Worm (Caenorhabditis elegans) whole organism, L2 larva: ENCODE data around the gene ZK228.4.

Source experiments
- Y55F3AM.14 ChIP-seq: fragments of 200-800 bp; sonication (Bioruptor generic); optimal IDR thresholded peaks from 2 replicates; lab custom pipeline; 2018; ENCODE audit warnings: mild to moderate bottlenecking, missing genetic modification characterization, missing compliant biosample characterization
- ZK546.5 ChIP-seq: sonication (generic microtip); optimal IDR thresholded peaks from 2 replicates; lab custom pipeline; 2017; ENCODE audit warnings: missing biosample characterization, missing genetic modification characterization
- elt-3 ChIP-seq: sonication (generic microtip); optimal IDR thresholded peaks from 2 replicates; lab custom pipeline; 2017; ENCODE audit warnings: missing biosample characterization, missing genetic modification characterization
- lin-39 ChIP-seq: fragments of 150-350 bp; optimal IDR thresholded peaks from 2 replicates; lab custom pipeline; 2014; ENCODE audit warnings: missing biosample characterization, missing genetic modification reagents, missing genetic modification characterization
- lsy-2 ChIP-seq, 2 experiments: fragments of 150-350 bp in 1 of 2; sonication (generic microtip) in 1 of 2; optimal IDR thresholded peaks; 2 replicates each; lab custom pipeline; 2014 to 2017; ENCODE audit warnings: missing biosample characterization in 2 of 2, missing genetic modification characterization in 2 of 2
- nhr-11 ChIP-seq: fragments of 150-350 bp; optimal IDR thresholded peaks from 2 replicates; lab custom pipeline; 2014; ENCODE audit warnings: missing biosample characterization, missing genetic modification characterization
- nhr-237 ChIP-seq: fragments of 150-350 bp; optimal IDR thresholded peaks from 2 replicates; lab custom pipeline; 2014; ENCODE audit warnings: missing biosample characterization, missing genetic modification characterization
- nhr-25 ChIP-seq: fragments of 150-350 bp; sonication (generic microtip); optimal IDR thresholded peaks from 3 replicates; lab custom pipeline; 2014; ENCODE audit warnings: missing biosample characterization, missing genetic modification characterization
- skn-1 ChIP-seq: sonication (generic microtip); optimal IDR thresholded peaks from 2 replicates; lab custom pipeline; 2017; ENCODE audit warnings: missing biosample characterization, missing genetic modification characterization
- unc-39 ChIP-seq: fragments of 150-350 bp; optimal IDR thresholded peaks from 2 replicates; lab custom pipeline; 2014; ENCODE audit warnings: missing biosample characterization, missing genetic modification characterization
- ztf-4 ChIP-seq: fragments of 150-350 bp; optimal IDR thresholded peaks from 2 replicates; lab custom pipeline; 2014; ENCODE audit warnings: missing biosample characterization, missing genetic modification characterization

DNA sequence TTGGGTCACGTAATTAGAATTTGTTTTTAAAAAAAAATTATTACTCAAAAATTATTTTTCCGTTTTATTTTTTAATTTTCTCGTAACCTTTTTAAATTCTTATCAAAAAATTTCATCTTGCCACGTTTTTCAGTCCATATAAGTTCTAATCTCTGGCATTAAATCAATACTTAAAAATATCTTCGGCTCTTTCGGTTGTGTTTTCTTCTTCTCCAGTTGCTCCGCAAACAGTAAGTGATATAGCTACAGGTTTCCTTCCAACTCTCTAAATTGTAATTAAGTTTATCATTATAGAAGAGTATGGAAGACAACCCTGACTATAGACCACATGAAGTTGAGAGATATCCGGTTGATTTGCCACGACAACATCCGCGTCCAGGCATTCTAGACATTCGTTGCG lies 18.5 kb upstream of the ZK228.4 start, which contains the start of gene ZK228.1:
- TF ChIP-seq skn-1 (no peak), nhr-25 (tag; lab: Kevin White, UChicago) (no peak), lin-39 (tag; lab: Kevin White, UChicago) (no peak), nhr-237 (no peak), ztf-4 (tag; lab: Kevin White, UChicago) (no peak), unc-39 (tag; lab: Kevin White, UChicago) (no peak), elt-3 (tag; lab: Kevin White, UChicago) (no peak), Y55F3AM.14 (GFP tag; lab: Kevin White, UChicago) (no peak), lsy-2 (tag; optimal IDR thresholded peaks at IDR 0.05; lab: Kevin White, UChicago) (no peak), nhr-11 (tag; lab: Kevin White, UChicago) (no peak), ZK546.5 (no peak)
